Worm (Caenorhabditis elegans) whole organism, L2 larva: ENCODE results near the gene Y41G9A.10.

Experiments used
- blmp-1 ChIP-seq: sonication (generic microtip); optimal IDR thresholded peaks from 2 replicates; lab custom pipeline; 2017; ENCODE audit warnings: missing genetic modification characterization, mild to moderate bottlenecking, missing compliant biosample characterization, antibody characterized with exemption, moderate library complexity; ENCODE audit not compliant: insufficient read depth
- elt-1 ChIP-seq: fragments of 150-350 bp; optimal IDR thresholded peaks from 2 replicates; lab custom pipeline; 2014; ENCODE audit warnings: missing biosample characterization, missing genetic modification characterization
- mdl-1 ChIP-seq, 2 experiments: fragments of 150-350 bp in 1 of 2; sonication (generic microtip) in 1 of 2; optimal IDR thresholded peaks; 2 replicates each; lab custom pipeline; 2017; ENCODE audit warnings: missing biosample characterization in 2 of 2, missing genetic modification characterization in 2 of 2
- nhr-11 ChIP-seq: fragments of 150-350 bp; optimal IDR thresholded peaks from 2 replicates; lab custom pipeline; 2014; ENCODE audit warnings: missing biosample characterization, missing genetic modification characterization
- sma-3 ChIP-seq: sonication (generic microtip); optimal IDR thresholded peaks from 2 replicates; lab custom pipeline; 2016; ENCODE audit warnings: missing genetic modification reagents, missing genetic modification characterization, missing compliant biosample characterization
- unc-62 ChIP-seq: fragments of 150-350 bp; optimal IDR thresholded peaks from 2 replicates; lab custom pipeline; 2014; ENCODE audit warnings: missing biosample characterization, missing genetic modification reagents, missing genetic modification characterization
- ztf-11 ChIP-seq: sonication (generic microtip); optimal IDR thresholded peaks from 2 replicates; lab custom pipeline; 2017; ENCODE audit warnings: missing biosample characterization, missing genetic modification characterization
- ztf-4 ChIP-seq: fragments of 150-350 bp; optimal IDR thresholded peaks from 2 replicates; lab custom pipeline; 2014; ENCODE audit warnings: missing biosample characterization, missing genetic modification characterization

- TF ChIP-seq sma-3 (GFP tag; lab: Kevin White, UChicago) (no peak), nhr-11 (tag; lab: Kevin White, UChicago) (no peak), ztf-11 (no peak), elt-1 (tag; lab: Kevin White, UChicago) (no peak), ztf-4 (no peak), unc-62 (GFP tag; lab: Kevin White, UChicago) (no peak), mdl-1 (tag; optimal IDR thresholded peaks at IDR 0.05; lab: Kevin White, UChicago) (no peak), blmp-1 (tag; lab: Kevin White, UChicago) (no peak)
Measured at ce11 chrX:2966252-2966651, 19.9 kb upstream of the Y41G9A.10 start.
